Fruit fly (Drosophila melanogaster) whole organism, embryonic: ENCODE results near the gene peng.
A peak's percentile ranks its signal among the peaks of the same experiment; 100 is the strongest.

Source experiments
- Antp ChIP-seq: fragments of 200-800 bp; sonication (Bioruptor generic); optimal IDR thresholded peaks from 3 replicates; lab custom pipeline; 2016; ENCODE audit warnings: missing biosample characterization, missing genetic modification characterization
- Bteb2 ChIP-seq: fragments of 200-800 bp; sonication (Bioruptor generic); optimal IDR thresholded peaks from 2 replicates; lab custom pipeline; 2016; ENCODE audit warnings: missing biosample characterization, missing genetic modification characterization
- CG10321 ChIP-seq: fragments of 200-800 bp; sonication (Bioruptor generic); IDR thresholded peaks from 2 replicates; pipeline ENCODE4 v1.3.6; 2022; ENCODE audit warnings: missing biosample characterization, missing genetic modification characterization
- CG10431 ChIP-seq: fragments of 200-800 bp; sonication (Bioruptor generic); optimal IDR thresholded peaks from 3 replicates; lab custom pipeline; 2018; ENCODE audit warnings: missing biosample characterization, mild to moderate bottlenecking, missing genetic modification characterization
- CG10565 ChIP-seq: fragments of 200-800 bp; sonication (Bioruptor generic); optimal IDR thresholded peaks from 3 replicates; lab custom pipeline; 2016; ENCODE audit warnings: missing biosample characterization, mild to moderate bottlenecking, missing genetic modification characterization
- CG10654 ChIP-seq: fragments of 200-800 bp; sonication (Bioruptor generic); optimal IDR thresholded peaks from 2 replicates; lab custom pipeline; 2016; ENCODE audit warnings: missing biosample characterization, missing genetic modification characterization
- CG11723 ChIP-seq: fragments of 200-800 bp; sonication (Bioruptor generic); optimal IDR thresholded peaks from 2 replicates; lab custom pipeline; 2017; ENCODE audit warnings: missing biosample characterization, mild to moderate bottlenecking, missing genetic modification characterization
- CG15073 ChIP-seq: fragments of 200-800 bp; sonication (Bioruptor generic); optimal IDR thresholded peaks from 2 replicates; lab custom pipeline; 2016; ENCODE audit warnings: missing biosample characterization, missing genetic modification characterization
- CG1529 ChIP-seq: fragments of 200-800 bp; sonication (Bioruptor generic); optimal IDR thresholded peaks from 3 replicates; lab custom pipeline; 2018; ENCODE audit warnings: missing biosample characterization, missing genetic modification characterization
- CG18599 ChIP-seq: fragments of 200-800 bp; sonication (Bioruptor generic); optimal IDR thresholded peaks from 3 replicates; lab custom pipeline; 2017; ENCODE audit warnings: missing biosample characterization, missing genetic modification characterization, mild to moderate bottlenecking, moderate library complexity, missing genetic modification reagents
- CG2712 ChIP-seq: fragments of 200-800 bp; optimal IDR thresholded peaks from 3 replicates; lab custom pipeline; 2019; ENCODE audit warnings: missing biosample characterization, mild to moderate bottlenecking, missing genetic modification characterization, moderate library complexity
- CG2889 ChIP-seq: fragments of 200-800 bp; sonication (Bioruptor generic); IDR thresholded peaks from 3 replicates; pipeline ENCODE4 v1.3.6; 2022; ENCODE audit warnings: missing biosample characterization, missing genetic modification characterization
- CG32767 ChIP-seq: fragments of 200-800 bp; sonication (Bioruptor generic); IDR thresholded peaks from 2 replicates; pipeline ENCODE4 v1.3.6; 2022; ENCODE audit warnings: missing biosample characterization, missing genetic modification characterization
- CG5953 ChIP-seq: fragments of 200-800 bp; sonication (Bioruptor generic); IDR thresholded peaks from 2 replicates; pipeline ENCODE4 v1.3.6; 2022; ENCODE audit warnings: missing biosample characterization, missing genetic modification characterization
- CG6854 ChIP-seq: fragments of 200-800 bp; sonication (Bioruptor generic); optimal IDR thresholded peaks from 3 replicates; lab custom pipeline; 2017; ENCODE audit warnings: missing biosample characterization, mild to moderate bottlenecking, missing genetic modification characterization
- CG8388 ChIP-seq: fragments of 200-800 bp; sonication (Bioruptor generic); optimal IDR thresholded peaks from 2 replicates; lab custom pipeline; 2019; ENCODE audit warnings: missing biosample characterization, mild to moderate bottlenecking, missing genetic modification characterization, moderate library complexity
- CrebB ChIP-seq: fragments of 200-800 bp; sonication (Bioruptor generic); optimal IDR thresholded peaks from 3 replicates; lab custom pipeline; 2018; ENCODE audit warnings: missing biosample characterization, mild to moderate bottlenecking, missing genetic modification characterization
- Dfd ChIP-seq, 2 experiments: fragments of >200 bp; optimal IDR thresholded peaks; 2 replicates each; lab custom pipeline; 2017; ENCODE audit warnings: missing biosample characterization in 2 of 2, missing genetic modification characterization in 2 of 2
- Dip3 ChIP-seq: fragments of 200-800 bp; sonication (Bioruptor generic); optimal IDR thresholded peaks from 3 replicates; lab custom pipeline; 2016; ENCODE audit warnings: missing biosample characterization, missing genetic modification characterization
- Dp ChIP-seq: fragments of 200-800 bp; sonication (Bioruptor generic); optimal IDR thresholded peaks from 2 replicates; lab custom pipeline; 2018; ENCODE audit warnings: missing biosample characterization, mild to moderate bottlenecking, missing genetic modification characterization, moderate library complexity
- GATAe ChIP-seq: fragments of 200-800 bp; sonication (Bioruptor generic); conservative IDR thresholded peaks from 2 replicates; pipeline ENCODE4 v1.3.6; 2022; ENCODE audit warnings: missing biosample characterization, missing genetic modification characterization
- H15 ChIP-seq: fragments of 200-800 bp; sonication (Bioruptor generic); IDR thresholded peaks from 3 replicates; pipeline ENCODE4 v1.3.6; 2022; ENCODE audit warnings: missing biosample characterization, missing genetic modification characterization
- Lpt ChIP-seq: fragments of >200 bp; optimal IDR thresholded peaks from 2 replicates; lab custom pipeline; 2018; ENCODE audit warnings: missing biosample characterization, missing genetic modification characterization
- NFAT ChIP-seq: fragments of 200-800 bp; sonication (Bioruptor generic); IDR thresholded peaks from 2 replicates; pipeline ENCODE4 v1.3.6; 2022; ENCODE audit warnings: missing biosample characterization, missing genetic modification characterization
- Neu2 ChIP-seq: fragments of 200-800 bp; sonication (Bioruptor generic); optimal IDR thresholded peaks from 3 replicates; lab custom pipeline; 2016; ENCODE audit warnings: missing biosample characterization, missing genetic modification characterization, borderline replicate concordance
- Ravus ChIP-seq: fragments of 200-800 bp; sonication (Bioruptor generic); IDR thresholded peaks from 2 replicates; pipeline ENCODE4 v1.3.6; 2022; ENCODE audit warnings: missing biosample characterization, missing genetic modification characterization
- Rfx ChIP-seq: fragments of 200-800 bp; sonication (Bioruptor generic); IDR thresholded peaks from 2 replicates; pipeline ENCODE4 v1.3.6; 2022; ENCODE audit warnings: missing biosample characterization, missing genetic modification characterization
- Trl ChIP-seq, 3 experiments: fragments of >200 bp in 2 of 3; fragments of 200-800 bp in 1 of 3; sonication (Bioruptor generic) in 1 of 3; optimal IDR thresholded peaks; 2 replicates in 1 of 3; 3 replicates in 2 of 3; lab custom pipeline; 2016 to 2017; ENCODE audit warnings: missing biosample characterization in 1 of 3, missing genetic modification characterization in 1 of 3
- Usf ChIP-seq: fragments of 200-800 bp; sonication (Bioruptor generic); optimal IDR thresholded peaks from 2 replicates; lab custom pipeline; 2017; ENCODE audit warnings: missing genotype, missing biosample characterization, missing genetic modification characterization
- Xrp1 ChIP-seq: fragments of 200-800 bp; sonication (Bioruptor generic); IDR thresholded peaks from 2 replicates; pipeline ENCODE4 v1.3.6; 2022; ENCODE audit warnings: missing biosample characterization, missing genetic modification characterization
- ara ChIP-seq: fragments of 200-800 bp; sonication (Bioruptor generic); IDR thresholded peaks from 2 replicates; pipeline ENCODE4 v1.3.6; 2022; ENCODE audit warnings: missing biosample characterization, missing genetic modification characterization
- cad ChIP-seq: fragments of >200 bp; optimal IDR thresholded peaks from 2 replicates; lab custom pipeline; 2017; ENCODE audit warnings: missing biosample characterization, missing genetic modification characterization
- dmrt99B ChIP-seq: fragments of 200-800 bp; sonication (Bioruptor generic); optimal IDR thresholded peaks from 2 replicates; lab custom pipeline; 2018; ENCODE audit warnings: missing biosample characterization, mild to moderate bottlenecking, missing genetic modification characterization, moderate library complexity
- ems ChIP-seq: fragments of 200-800 bp; sonication (Bioruptor generic); optimal IDR thresholded peaks from 3 replicates; lab custom pipeline; 2016; ENCODE audit warnings: missing biosample characterization, missing genetic modification characterization
- eyg ChIP-seq: fragments of 200-800 bp; sonication (Bioruptor generic); optimal IDR thresholded peaks from 3 replicates; lab custom pipeline; 2016; ENCODE audit warnings: missing biosample characterization, missing genetic modification characterization
- fd96Cb ChIP-seq: fragments of 200-800 bp; sonication (Bioruptor generic); optimal IDR thresholded peaks from 2 replicates; lab custom pipeline; 2018; ENCODE audit warnings: missing biosample characterization, mild to moderate bottlenecking, missing genetic modification characterization, moderate library complexity
- grn ChIP-seq: fragments of 200-800 bp; sonication (Bioruptor generic); optimal IDR thresholded peaks from 3 replicates; lab custom pipeline; 2017; ENCODE audit warnings: missing biosample characterization, missing genetic modification characterization
- inv ChIP-seq: fragments of 200-800 bp; sonication (Bioruptor generic); IDR thresholded peaks from 2 replicates; pipeline ENCODE4 v1.3.6; 2022; ENCODE audit warnings: missing biosample characterization, missing genetic modification characterization; ENCODE audit not compliant: partially characterized antibody
- nom ChIP-seq: fragments of 200-800 bp; sonication (Bioruptor generic); optimal IDR thresholded peaks from 2 replicates; lab custom pipeline; 2017; ENCODE audit warnings: missing biosample characterization, missing genetic modification characterization, mild to moderate bottlenecking, moderate library complexity, missing genetic modification reagents
- pan ChIP-seq, 4 experiments: fragments of >200 bp in 3 of 4; fragments of 200-800 bp in 1 of 4; sonication (Bioruptor generic) in 1 of 4; optimal IDR thresholded peaks in 3 of 4; IDR thresholded peaks in 1 of 4; 2 replicates each; pipeline versions ENCODE4 v1.3.6 to Lab custom; 2017 to 2022; ENCODE audit warnings: missing biosample characterization in 2 of 4, missing genetic modification characterization in 2 of 4, mixed read lengths in 1 of 4
- pho ChIP-seq: fragments of 200-800 bp; sonication (Bioruptor generic); optimal IDR thresholded peaks from 2 replicates; lab custom pipeline; 2016; ENCODE audit warnings: missing biosample characterization, missing genetic modification characterization
- pum ChIP-seq: fragments of 200-800 bp; sonication (Bioruptor generic); optimal IDR thresholded peaks from 2 replicates; lab custom pipeline; 2016; ENCODE audit warnings: missing biosample characterization, missing genetic modification characterization
- ro ChIP-seq: fragments of 200-800 bp; sonication (Bioruptor generic); IDR thresholded peaks from 2 replicates; pipeline ENCODE4 v1.3.6; 2022; ENCODE audit warnings: missing biosample characterization, missing genetic modification characterization
- sd ChIP-seq: fragments of 200-800 bp; sonication (Bioruptor generic); optimal IDR thresholded peaks from 3 replicates; lab custom pipeline; 2018; ENCODE audit warnings: missing biosample characterization, mild to moderate bottlenecking, missing genetic modification characterization, moderate library complexity
- sob ChIP-seq: fragments of 200-800 bp; sonication (Bioruptor generic); IDR thresholded peaks from 2 replicates; pipeline ENCODE4 v1.3.6; 2022; ENCODE audit warnings: missing biosample characterization, missing genetic modification characterization
- sqz ChIP-seq: fragments of 200-800 bp; sonication (Bioruptor generic); optimal IDR thresholded peaks from 3 replicates; lab custom pipeline; 2018; ENCODE audit warnings: missing biosample characterization, mild to moderate bottlenecking, missing genetic modification characterization
- unc-4 ChIP-seq: fragments of 200-800 bp; sonication (Bioruptor generic); IDR thresholded peaks from 2 replicates; pipeline ENCODE4 v1.3.6; 2022; ENCODE audit warnings: missing biosample characterization, missing genetic modification characterization; ENCODE audit not compliant: partially characterized antibody
- vfl ChIP-seq: fragments of 200-800 bp; sonication (Bioruptor generic); optimal IDR thresholded peaks from 2 replicates; lab custom pipeline; 2016; ENCODE audit warnings: missing biosample characterization, missing genetic modification characterization
- zfh2 ChIP-seq: fragments of 200-800 bp; sonication (Bioruptor generic); optimal IDR thresholded peaks from 2 replicates; lab custom pipeline; 2016; ENCODE audit warnings: missing biosample characterization, missing genetic modification characterization

The peng gene

dm6 chrX:21306485-21307142 is 43.0 kb downstream of the peng start, which contains the start of gene Abca3 (continued):
- TF ChIP-seq Dfd (GFP tag; optimal IDR thresholded peaks at IDR 0.05; lab: Kevin White, UChicago) (no peak), Rfx (GFP tag; lab: Robert Waterston, UW) (peak; percentile 82), CG1529 (GFP tag; lab: Kevin White, UChicago) (no peak), pum (GFP tag; lab: Kevin White, UChicago) (peak; percentile 48), unc-4 (GFP tag; lab: Robert Waterston, UW) (no peak), grn (peak; percentile 81), zfh2 (GFP tag; lab: Kevin White, UChicago) (peak; percentile 60), dmrt99B (tag; lab: Kevin White, UChicago) (no peak), Antp (GFP tag; lab: Kevin White, UChicago) (peak; percentile 53), Dip3 (GFP tag; lab: Kevin White, UChicago) (peak; percentile 57), nom (GFP tag; lab: Kevin White, UChicago) (no peak), Ravus (GFP tag; lab: Robert Waterston, UW) (no peak), CG18599 (GFP tag; lab: Kevin White, UChicago) (peak; percentile 84), CG32767 (GFP tag; lab: Robert Waterston, UW) (no peak; the same call in 1 of the 2 replicates), Bteb2 (GFP tag; lab: Kevin White, UChicago) (peak; percentile 22), CG2889 (GFP tag; lab: Robert Waterston, UW) (no peak), NFAT (GFP tag; lab: Robert Waterston, UW) (peak; percentile 53; the same call in 1 of the 2 replicates), fd96Cb (peak; percentile 29), CG10565 (GFP tag; lab: Kevin White, UChicago) (no peak), CG10654 (GFP tag; lab: Kevin White, UChicago) (peak; percentile 4), Lpt (GFP tag; lab: Kevin White, UChicago) (no peak), CG11723 (peak; percentile 55), pho (GFP tag; lab: Kevin White, UChicago) (peak; percentile 69), CG2712 (tag; lab: Kevin White, UChicago) (peak; percentile 66), pan (optimal IDR thresholded peaks at IDR 0.05; lab: Kevin White, UChicago) (no peak), pan (GFP tag; optimal IDR thresholded peaks at IDR 0.05 in 1 of 2, IDR thresholded peaks at IDR 0.05 in 1 of 2) (peak in 1 of 2 experiments; percentile 43), CrebB (tag; lab: Kevin White, UChicago) (peak; percentile 26), sd (tag; lab: Kevin White, UChicago) (no peak), Neu2 (GFP tag; lab: Kevin White, UChicago) (no peak), cad (no peak), Xrp1 (GFP tag; lab: Robert Waterston, UW) (peak; percentile 72), ems (GFP tag; lab: Kevin White, UChicago) (peak; percentile 32), CG10321 (GFP tag; lab: Robert Waterston, UW) (no peak), eyg (GFP tag; lab: Kevin White, UChicago) (peak; percentile 50), vfl (GFP tag; lab: Kevin White, UChicago) (peak; percentile 53), inv (GFP tag; lab: Robert Waterston, UW) (no peak), CG10431 (GFP tag; lab: Kevin White, UChicago) (peak; percentile 41), sqz (GFP tag; lab: Kevin White, UChicago) (peak; percentile 17), Usf (peak; percentile 12), H15 (GFP tag; lab: Robert Waterston, UW) (no peak), ara (GFP tag; lab: Robert Waterston, UW) (no peak; the same call in 1 of the 2 replicates), CG15073 (no peak), sob (peak; percentile 71), Dp (peak; percentile 77), CG6854 (GFP tag; lab: Kevin White, UChicago) (no peak), GATAe (GFP tag; lab: Robert Waterston, UW) (no peak), CG8388 (peak; percentile 54), Trl (optimal IDR thresholded peaks at IDR 0.05; lab: Kevin White, UChicago) (peak; percentile 63 to 89), Trl (GFP tag; optimal IDR thresholded peaks at IDR 0.05; lab: Kevin White, UChicago) (peak; percentile 68), CG5953 (GFP tag; lab: Robert Waterston, UW) (no peak), ro (no peak)
